Worm (Caenorhabditis elegans): Measurements from ENCODE around the gene chil-10.

The chil-10 gene

DNA sequence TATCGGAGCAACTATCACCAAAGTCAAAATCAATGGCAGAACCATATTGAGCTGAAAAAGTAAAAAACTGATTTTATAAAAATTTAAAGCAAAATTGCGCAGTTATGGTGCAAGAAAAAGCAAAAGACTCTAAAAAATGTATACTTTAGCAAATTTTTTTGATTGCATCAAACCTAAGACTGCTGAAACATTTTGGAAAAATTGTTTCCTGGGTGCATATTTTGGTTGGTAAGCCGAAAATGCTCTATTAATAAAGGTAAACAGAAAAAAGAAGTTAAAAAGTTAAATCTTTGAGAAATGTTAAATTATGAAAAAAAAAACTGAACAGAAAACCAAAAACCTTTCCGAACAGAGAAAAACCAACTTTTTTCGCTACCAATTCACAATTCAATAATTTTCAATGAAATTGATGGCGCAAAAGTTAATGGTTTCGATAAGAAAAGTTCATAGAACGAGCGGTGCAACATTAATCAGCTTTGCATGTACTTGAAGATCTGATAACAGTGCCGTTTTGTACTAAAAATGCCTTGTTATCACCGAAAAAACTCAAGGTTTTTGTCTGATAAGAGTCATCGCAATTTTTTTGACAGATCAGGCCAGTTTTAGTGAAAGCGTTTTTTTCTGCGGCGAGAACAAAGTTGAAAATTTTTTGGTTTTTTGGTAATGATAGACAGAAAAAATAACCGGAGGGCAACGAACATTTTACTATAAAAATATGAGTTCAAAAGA is 20.4 kb downstream of the chil-10 start, which contains the start of gene abhd-3.2:
abhd-3.2 (minus strand) TSS at position 51 of the 729 bp plus-strand sequence.
- TF ChIP-seq elt-2 (tag; optimal IDR thresholded peaks at IDR 0.05): peak; percentile 95
- TF ChIP-seq fkh-6 (tag; optimal IDR thresholded peaks at IDR 0.05): no peak

DNA sequence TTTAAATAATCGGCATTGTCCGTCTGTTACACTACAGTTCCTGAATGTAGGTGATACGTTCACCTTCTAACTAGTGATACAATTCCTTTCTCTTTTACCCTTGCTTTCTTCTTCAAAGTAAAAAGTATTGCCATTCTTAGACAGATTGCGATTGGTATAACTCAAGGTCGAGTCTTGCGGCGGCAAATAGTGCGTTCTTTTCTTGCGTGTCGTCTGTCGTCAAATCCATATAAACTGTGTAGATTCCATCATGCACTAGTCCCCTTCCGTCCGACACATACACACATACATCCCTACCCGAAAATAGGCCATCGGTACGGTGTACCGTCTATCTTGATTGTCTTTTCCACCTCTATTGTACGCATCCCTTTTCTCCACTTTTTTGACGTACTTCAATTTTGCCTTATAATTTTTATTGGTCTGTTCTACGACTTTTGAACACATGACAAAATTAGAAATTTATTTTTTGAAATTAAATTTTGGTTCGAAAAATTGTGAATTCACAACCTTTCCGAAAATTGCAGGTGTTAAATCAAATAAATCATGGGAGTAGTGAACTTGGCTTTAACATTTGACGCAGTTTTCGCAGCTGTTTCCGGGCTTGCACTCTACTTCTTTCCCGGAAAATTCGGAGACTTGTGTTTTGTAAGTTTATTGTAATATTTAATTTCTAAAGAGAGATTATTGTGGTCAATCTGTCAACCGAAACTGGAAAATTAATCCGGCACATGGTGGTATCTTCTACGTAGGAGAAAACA is 22.8 kb downstream of the chil-10 start, which contains the start of gene C44C1.1:
C44C1.1 (plus strand) TSS at position 525 of the 758 bp plus-strand sequence.
- no peak for TF ChIP-seq lin-11 (tag; optimal IDR thresholded peaks at IDR 0.05)

DNA sequence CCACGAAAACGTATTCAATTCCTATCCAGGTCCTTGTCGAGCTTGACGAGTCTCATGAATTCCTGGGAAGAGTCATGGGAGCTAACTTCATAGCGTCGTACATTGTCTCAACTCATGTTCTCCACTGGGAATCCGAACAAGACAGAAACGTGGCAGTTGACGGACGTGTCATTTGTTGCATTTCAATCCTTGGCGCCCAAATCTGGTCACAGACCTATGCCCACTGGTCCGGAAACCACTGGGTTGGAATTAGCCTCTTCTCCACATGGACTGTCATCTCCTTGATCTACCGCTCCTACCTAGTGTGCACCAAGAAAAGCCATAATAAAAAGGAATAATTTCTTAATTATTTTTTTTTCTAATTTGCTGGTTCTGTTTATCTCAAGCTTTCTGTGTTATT is 24.9 kb downstream of the chil-10 start:
- TF ChIP-seq pha-2 (tag; optimal IDR thresholded peaks at IDR 0.05) (no peak), F13H6.1 (tag; optimal IDR thresholded peaks at IDR 0.05) (no peak), C38D4.7 (GFP tag; optimal IDR thresholded peaks at IDR 0.05) (no peak), che-1 (tag; optimal IDR thresholded peaks at IDR 0.05) (no peak), hlh-15 (tag; optimal IDR thresholded peaks at IDR 0.05) (no peak), tbx-7 (tag; optimal IDR thresholded peaks at IDR 0.05) (no peak), fax-1 (tag; optimal IDR thresholded peaks at IDR 0.05) (no peak), sox-2 (GFP tag; IDR thresholded peaks at IDR 0.05) (no peak), ceh-31 (tag; optimal IDR thresholded peaks at IDR 0.05) (no peak), pha-4 (tag; optimal IDR thresholded peaks at IDR 0.05) (no peak), syd-9 (tag; optimal IDR thresholded peaks at IDR 0.05) (no peak), hlh-13 (GFP tag; optimal IDR thresholded peaks at IDR 0.05) (no peak), nhr-232 (tag; optimal IDR thresholded peaks at IDR 0.05) (no peak), ceh-9 (tag; optimal IDR thresholded peaks at IDR 0.05) (no peak), madf-2 (tag; optimal IDR thresholded peaks at IDR 0.05) (no peak), nhr-11 (tag; optimal IDR thresholded peaks at IDR 0.05) (no peak), ceh-19 (GFP tag; optimal IDR thresholded peaks at IDR 0.05) (no peak)

DNA sequence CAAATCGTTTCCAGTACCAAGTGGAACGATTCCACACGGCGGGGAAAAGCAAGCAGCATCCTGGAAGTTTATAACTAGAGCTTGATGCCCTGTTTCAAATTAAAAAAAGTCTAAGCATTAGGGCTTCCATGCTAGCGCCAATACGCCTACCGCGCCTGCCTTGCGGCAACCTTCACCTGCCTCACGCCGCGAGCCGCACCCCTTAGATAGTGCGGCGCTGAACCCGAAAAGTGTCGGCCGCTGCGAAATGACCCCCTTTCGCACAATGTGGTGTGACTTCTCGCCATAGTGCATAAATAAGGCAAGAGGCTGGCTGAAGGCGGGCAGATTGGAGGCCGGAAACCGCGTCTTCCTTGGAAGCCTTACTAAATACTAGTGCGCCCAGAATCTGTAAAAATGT is 28.8 kb downstream of the chil-10 start:
- peak; percentile 18 for TF ChIP-seq sox-4 (tag; optimal IDR thresholded peaks at IDR 0.05)
- TF ChIP-seq hlh-8 (tag; optimal IDR thresholded peaks at IDR 0.05): no peak
- TF ChIP-seq T23F11.4 (GFP tag; optimal IDR thresholded peaks at IDR 0.05): no peak
- peak; percentile 19 for TF ChIP-seq ref-2 (tag; optimal IDR thresholded peaks at IDR 0.05)
- TF ChIP-seq ceh-31 (tag; optimal IDR thresholded peaks at IDR 0.05): no peak
- no peak for TF ChIP-seq ceh-6 (GFP tag; optimal IDR thresholded peaks at IDR 0.05)
- no peak for TF ChIP-seq pax-1 (tag; optimal IDR thresholded peaks at IDR 0.05)
- TF ChIP-seq unc-55 (GFP tag; optimal IDR thresholded peaks at IDR 0.05): no peak
- TF ChIP-seq zip-5 (tag; optimal IDR thresholded peaks at IDR 0.05): no peak
- TF ChIP-seq elt-4 (tag; optimal IDR thresholded peaks at IDR 0.05): peak; percentile 61
- TF ChIP-seq ceh-34 (tag; optimal IDR thresholded peaks at IDR 0.05): peak; percentile 20
- no peak for TF ChIP-seq pros-1 (tag; optimal IDR thresholded peaks at IDR 0.05)
- TF ChIP-seq hlh-13 (GFP tag; optimal IDR thresholded peaks at IDR 0.05): no peak
- TF ChIP-seq sdc-2 (tag; optimal IDR thresholded peaks at IDR 0.05): peak; percentile 22
- no peak for TF ChIP-seq ceh-19 (GFP tag; optimal IDR thresholded peaks at IDR 0.05)
- TF ChIP-seq pag-3 (tag; optimal IDR thresholded peaks at IDR 0.05; ENCODE audit: borderline replicate concordance): no peak

DNA sequence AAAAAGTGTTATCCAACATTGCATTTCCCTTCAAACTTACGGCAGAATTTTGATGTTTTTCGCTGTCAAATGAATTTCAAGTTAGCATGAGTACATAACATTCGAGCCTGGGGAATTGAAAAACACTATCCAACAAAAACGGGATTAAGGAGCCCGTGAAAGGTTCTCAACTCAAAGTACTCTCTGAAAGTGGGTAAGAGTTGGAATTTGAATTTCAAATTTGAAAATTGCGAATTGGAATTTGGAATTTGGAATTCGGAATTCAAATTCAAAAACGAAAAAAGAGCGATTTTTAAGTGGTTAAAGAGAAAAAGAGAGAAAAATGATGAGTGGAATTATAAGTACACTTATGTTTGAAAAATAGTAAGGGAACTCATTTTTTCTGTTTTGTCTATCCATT is 33.6 kb downstream of the chil-10 start, which contains the start of the genes C09E10.3 and dgk-1:
C09E10.3 (minus strand) TSS at position 101 of the 400 bp plus-strand sequence.
dgk-1 (minus strand) TSS at position 183 of the 400 bp plus-strand sequence.
- TF ChIP-seq sox-4 (tag; optimal IDR thresholded peaks at IDR 0.05) (no peak), ceh-19 (GFP tag; optimal IDR thresholded peaks at IDR 0.05) (no peak), hlh-8 (tag; optimal IDR thresholded peaks at IDR 0.05) (no peak), ceh-14 (tag; optimal IDR thresholded peaks at IDR 0.05) (no peak), ets-4 (tag; optimal IDR thresholded peaks at IDR 0.05) (no peak), syd-9 (tag; optimal IDR thresholded peaks at IDR 0.05) (no peak), C38D4.7 (GFP tag; optimal IDR thresholded peaks at IDR 0.05) (no peak), hlh-13 (GFP tag; optimal IDR thresholded peaks at IDR 0.05) (no peak), pha-4 (tag; optimal IDR thresholded peaks at IDR 0.05) (no peak), hlh-30 (tag; optimal IDR thresholded peaks at IDR 0.05; ENCODE audit: insufficient read depth) (no peak), nhr-232 (tag; optimal IDR thresholded peaks at IDR 0.05) (no peak), pat-9 (tag; optimal IDR thresholded peaks at IDR 0.05) (no peak), T23F11.4 (GFP tag; optimal IDR thresholded peaks at IDR 0.05) (no peak)

Data from whole organism, late embryonic.